Fruit fly (Drosophila melanogaster) whole organism, wandering third instar larva: ENCODE measurements around the gene lectin-37Db.

Experiments
- Abd-B ChIP-seq: fragments of >200 bp; optimal IDR thresholded peaks from 2 replicates; lab custom pipeline; 2017; ENCODE audit warnings: missing biosample characterization, missing genetic modification characterization
- CG32264 ChIP-seq: fragments of 200-800 bp; sonication (Bioruptor generic); optimal IDR thresholded peaks from 2 replicates; lab custom pipeline; 2016; ENCODE audit warnings: missing biosample characterization, missing genetic modification characterization
- CG9705 ChIP-seq: fragments of 200-800 bp; sonication (Bioruptor generic); optimal IDR thresholded peaks from 2 replicates; lab custom pipeline; 2018; ENCODE audit warnings: missing biosample characterization, mild to moderate bottlenecking, missing genetic modification characterization
- CrebA ChIP-seq: fragments of 200-800 bp; sonication (Bioruptor generic); optimal IDR thresholded peaks from 2 replicates; lab custom pipeline; 2016; ENCODE audit warnings: missing biosample characterization, mild to moderate bottlenecking, missing genetic modification characterization, borderline replicate concordance
- Dfd ChIP-seq: fragments of >200 bp; optimal IDR thresholded peaks from 2 replicates; lab custom pipeline; 2017; ENCODE audit warnings: missing biosample characterization, missing genetic modification characterization
- Dif ChIP-seq: fragments of 200-275, 200-300 bp; sonication (Bioruptor generic); optimal IDR thresholded peaks from 2 replicates; lab custom pipeline; 2018; ENCODE audit warnings: missing biosample characterization, missing genetic modification characterization; ENCODE audit not compliant: partially characterized antibody
- GATAd ChIP-seq: sonication (Bioruptor generic); optimal IDR thresholded peaks from 2 replicates; lab custom pipeline; 2016; ENCODE audit warnings: missing biosample characterization, missing genetic modification characterization
- HLH106 ChIP-seq: fragments of 200-800 bp; optimal IDR thresholded peaks from 3 replicates; lab custom pipeline; 2019; ENCODE audit warnings: missing biosample characterization, mild to moderate bottlenecking, missing genetic modification characterization, moderate library complexity
- Hnf4 ChIP-seq: fragments of 200-800 bp; sonication (Bioruptor generic); optimal IDR thresholded peaks from 2 replicates; lab custom pipeline; 2016; ENCODE audit warnings: missing biosample characterization, mild to moderate bottlenecking, missing genetic modification characterization
- Hr78 ChIP-seq: fragments of >200 bp; optimal IDR thresholded peaks from 2 replicates; lab custom pipeline; 2017; ENCODE audit warnings: missing biosample characterization, missing genetic modification characterization
- Hr83 ChIP-seq: fragments of 200-300 bp; sonication (Bioruptor generic); optimal IDR thresholded peaks from 2 replicates; lab custom pipeline; 2016; ENCODE audit warnings: missing biosample characterization, mild to moderate bottlenecking, missing genetic modification characterization, moderate library complexity; ENCODE audit not compliant: poor library complexity, severe bottlenecking
- Jra ChIP-seq: sonication (Bioruptor generic); optimal IDR thresholded peaks from 2 replicates; lab custom pipeline; 2016; ENCODE audit warnings: missing biosample characterization, missing genetic modification characterization
- Mio ChIP-seq: sonication (Bioruptor generic); optimal IDR thresholded peaks from 2 replicates; lab custom pipeline; 2016; ENCODE audit warnings: missing biosample characterization, missing genetic modification characterization
- Myc ChIP-seq: fragments of >200 bp; optimal IDR thresholded peaks from 2 replicates; lab custom pipeline; 2017
- N ChIP-seq: fragments of >200 bp; optimal IDR thresholded peaks from 2 replicates; lab custom pipeline; 2018; ENCODE audit warnings: missing biosample characterization, missing external identifiers, missing genetic modification characterization
- OdsH ChIP-seq: fragments of 200-800 bp; sonication (Bioruptor generic); optimal IDR thresholded peaks from 2 replicates; lab custom pipeline; 2016; ENCODE audit warnings: missing biosample characterization, mild to moderate bottlenecking, missing genetic modification characterization
- Rel ChIP-seq, 2 experiments: fragments of 200-800 bp; sonication (Bioruptor generic) in 1 of 2; optimal IDR thresholded peaks; 2 replicates in 1 of 2; 3 replicates in 1 of 2; lab custom pipeline; 2016 to 2019; ENCODE audit warnings: mild to moderate bottlenecking in 2 of 2, missing biosample characterization in 2 of 2, missing genetic modification characterization in 2 of 2, moderate library complexity in 1 of 2
- Sp1 ChIP-seq: fragments of 200-800 bp; sonication (Bioruptor generic); optimal IDR thresholded peaks from 3 replicates; lab custom pipeline; 2019; ENCODE audit warnings: missing biosample characterization, mild to moderate bottlenecking, missing genetic modification characterization, moderate library complexity
- Vsx2 ChIP-seq: fragments of 200-300, 225-300 bp; sonication (Bioruptor generic); optimal IDR thresholded peaks from 2 replicates; lab custom pipeline; 2018; ENCODE audit warnings: missing biosample characterization, missing genetic modification characterization; ENCODE audit not compliant: partially characterized antibody
- br ChIP-seq: fragments of 200-800 bp; sonication (Bioruptor generic); optimal IDR thresholded peaks from 2 replicates; lab custom pipeline; 2016; ENCODE audit warnings: missing biosample characterization, missing genetic modification characterization
- brk ChIP-seq: fragments of 200-800 bp; sonication (Bioruptor generic); optimal IDR thresholded peaks from 2 replicates; lab custom pipeline; 2016; ENCODE audit warnings: missing biosample characterization, mild to moderate bottlenecking, missing genetic modification characterization
- dl ChIP-seq, 2 experiments: fragments of 175-275, 200-275 bp in 1 of 2; fragments of 200-275 bp in 1 of 2; sonication (Bioruptor generic); optimal IDR thresholded peaks; lab custom pipeline; 2018; ENCODE audit warnings: mild to moderate bottlenecking in 2 of 2, missing biosample characterization in 2 of 2, missing genetic modification characterization in 2 of 2, moderate library complexity in 2 of 2; ENCODE audit not compliant: partially characterized antibody in 2 of 2, insufficient read depth in 1 of 2
- dmrt93B ChIP-seq: fragments of 200-800 bp; sonication (Bioruptor generic); optimal IDR thresholded peaks from 2 replicates; lab custom pipeline; 2018; ENCODE audit warnings: missing biosample characterization, mild to moderate bottlenecking, missing genetic modification characterization
- dsf ChIP-seq: sonication (Bioruptor generic); optimal IDR thresholded peaks from 2 replicates; lab custom pipeline; 2016; ENCODE audit warnings: missing biosample characterization, missing genetic modification characterization, borderline replicate concordance
- ey ChIP-seq: fragments of 200-800 bp; sonication (Bioruptor generic); optimal IDR thresholded peaks from 2 replicates; lab custom pipeline; 2016; ENCODE audit warnings: missing biosample characterization, missing genetic modification characterization
- foxo ChIP-seq, 2 experiments: fragments of 200-800 bp; sonication (Bioruptor generic); optimal IDR thresholded peaks; 2 replicates in 1 of 2; 3 replicates in 1 of 2; lab custom pipeline; 2016 to 2017; ENCODE audit warnings: missing biosample characterization in 2 of 2, missing genetic modification characterization in 2 of 2
- fru ChIP-seq: fragments of 200-800 bp; sonication (Bioruptor generic); optimal IDR thresholded peaks from 3 replicates; lab custom pipeline; 2016; ENCODE audit warnings: missing biosample characterization, mild to moderate bottlenecking, missing genetic modification characterization
- h ChIP-seq: fragments of 200-800 bp; sonication (Bioruptor generic); optimal IDR thresholded peaks from 3 replicates; lab custom pipeline; 2016; ENCODE audit warnings: missing biosample characterization, mild to moderate bottlenecking, missing genetic modification characterization
- jim ChIP-seq: fragments of 175-275, 200-325 bp; sonication (Bioruptor generic); optimal IDR thresholded peaks from 2 replicates; lab custom pipeline; 2016; ENCODE audit warnings: missing biosample characterization, mild to moderate bottlenecking, missing genetic modification characterization
- lola ChIP-seq: fragments of >200 bp; optimal IDR thresholded peaks from 2 replicates; lab custom pipeline; 2017; ENCODE audit warnings: missing biosample characterization, missing genetic modification characterization
- pan ChIP-seq: fragments of >200 bp; optimal IDR thresholded peaks from 2 replicates; lab custom pipeline; 2017
- psq ChIP-seq: fragments of 200-800 bp; sonication (Bioruptor generic); optimal IDR thresholded peaks from 3 replicates; lab custom pipeline; 2017; ENCODE audit warnings: missing biosample characterization, mild to moderate bottlenecking, missing genetic modification characterization, moderate library complexity
- rgr ChIP-seq: fragments of 200-800 bp; sonication (Bioruptor generic); optimal IDR thresholded peaks from 3 replicates; lab custom pipeline; 2016; ENCODE audit warnings: missing biosample characterization, mild to moderate bottlenecking, missing genetic modification characterization
- sage ChIP-seq: fragments of 200-800 bp; sonication (Bioruptor generic); optimal IDR thresholded peaks from 2 replicates; lab custom pipeline; 2016; ENCODE audit warnings: missing biosample characterization, mild to moderate bottlenecking, missing genetic modification characterization
- sv ChIP-seq: fragments of 200-800 bp; sonication (Bioruptor generic); optimal IDR thresholded peaks from 3 replicates; lab custom pipeline; 2016; ENCODE audit warnings: missing biosample characterization, missing genetic modification characterization
- tai ChIP-seq: sonication (Bioruptor generic); optimal IDR thresholded peaks from 2 replicates; lab custom pipeline; 2016; ENCODE audit warnings: missing biosample characterization, missing genetic modification characterization
- usp ChIP-seq: fragments of >200 bp; optimal IDR thresholded peaks from 2 replicates; lab custom pipeline; 2017; ENCODE audit warnings: missing biosample characterization, missing genetic modification characterization
- woc ChIP-seq: sonication (Bioruptor generic); optimal IDR thresholded peaks from 2 replicates; lab custom pipeline; 2016; ENCODE audit warnings: missing biosample characterization, mild to moderate bottlenecking, missing genetic modification characterization

Gene lectin-37Db

dm6 chr2L:19377129-19378083, 41.5 kb upstream of the lectin-37Db start:
- no peak for TF ChIP-seq Rel (GFP tag; optimal IDR thresholded peaks at IDR 0.05; lab: Kevin White, UChicago)
- no peak for TF ChIP-seq Rel (tag; optimal IDR thresholded peaks at IDR 0.05; lab: Kevin White, UChicago)
- peak; percentile 3 for TF ChIP-seq woc
- no peak for TF ChIP-seq Abd-B
- no peak for TF ChIP-seq GATAd
- TF ChIP-seq CG9705 (GFP tag; lab: Kevin White, UChicago) = no peak
- no peak for TF ChIP-seq sage
- no peak for TF ChIP-seq Mio (GFP tag; lab: Kevin White, UChicago)
- TF ChIP-seq pan (lab: Kevin White, UChicago) = no peak
- TF ChIP-seq dsf (GFP tag; lab: Kevin White, UChicago) = no peak
- no peak for TF ChIP-seq lola (GFP tag; lab: Kevin White, UChicago)
- no peak for TF ChIP-seq jim
- peak; percentile 1 for TF ChIP-seq psq (GFP tag; lab: Kevin White, UChicago)
- peak; percentile 46 for TF ChIP-seq fru (GFP tag; lab: Kevin White, UChicago)
- peak; percentile 10 for TF ChIP-seq dmrt93B
- TF ChIP-seq Dif (GFP tag; lab: Kevin White, UChicago) = no peak
- TF ChIP-seq Jra (GFP tag; lab: Kevin White, UChicago) = no peak
- no peak for TF ChIP-seq CG32264 (GFP tag; lab: Kevin White, UChicago)
- peak; percentile 34 for TF ChIP-seq OdsH (GFP tag; lab: Kevin White, UChicago)
- TF ChIP-seq rgr (GFP tag; lab: Kevin White, UChicago) = peak; percentile 50
- TF ChIP-seq tai (GFP tag; lab: Kevin White, UChicago) = no peak
- no peak for TF ChIP-seq Hnf4 (GFP tag; lab: Kevin White, UChicago)
- peak; percentile 17 for TF ChIP-seq br (GFP tag; lab: Kevin White, UChicago)
- no peak for TF ChIP-seq N (GFP tag; lab: Kevin White, UChicago)
- TF ChIP-seq brk (GFP tag; lab: Kevin White, UChicago) = no peak
- TF ChIP-seq CrebA = no peak
- TF ChIP-seq sv (GFP tag; lab: Kevin White, UChicago) = peak; percentile 26
- TF ChIP-seq dl (GFP tag; optimal IDR thresholded peaks at IDR 0.05; lab: Kevin White, UChicago; ENCODE audit: insufficient read depth in 1 of 2, partially characterized antibody in 2 of 2) = no peak
- TF ChIP-seq usp (GFP tag; lab: Kevin White, UChicago) = no peak
- TF ChIP-seq Myc (lab: Kevin White, UChicago) = no peak
- TF ChIP-seq HLH106 (tag; lab: Kevin White, UChicago) = peak; percentile 54
- TF ChIP-seq Vsx2 (GFP tag; lab: Kevin White, UChicago) = no peak
- TF ChIP-seq Sp1 (GFP tag; lab: Kevin White, UChicago) = peak; percentile 37
- peak; percentile 24 for TF ChIP-seq h (GFP tag; lab: Kevin White, UChicago)
- TF ChIP-seq foxo (GFP tag; optimal IDR thresholded peaks at IDR 0.05; lab: Kevin White, UChicago) = peak in 1 of 2 experiments; percentile 48
- peak; percentile 29 for TF ChIP-seq Dfd (GFP tag; lab: Kevin White, UChicago)
- no peak for TF ChIP-seq Hr83 (GFP tag; lab: Kevin White, UChicago)
- peak; percentile 28 for TF ChIP-seq ey (GFP tag; lab: Kevin White, UChicago)
- no peak for TF ChIP-seq Hr78 (GFP tag; lab: Kevin White, UChicago)

- no peak for TF ChIP-seq Jra (GFP tag; lab: Kevin White, UChicago)
- no peak for TF ChIP-seq Hr78 (GFP tag; lab: Kevin White, UChicago)
- peak; percentile 37 for TF ChIP-seq Myc (lab: Kevin White, UChicago)
Measured at dm6 chr2L:19378620-19379019, 40.3 kb upstream of the lectin-37Db start.
